Fruit fly (Drosophila melanogaster) whole organism, embryonic: ENCODE data around the gene ss.

ENCODE experiments used
- B-H1 ChIP-seq: fragments of 200-800 bp; sonication (Bioruptor generic); IDR thresholded peaks from 3 replicates; pipeline ENCODE4 v1.3.6; 2022; ENCODE audit warnings: missing biosample characterization, missing genetic modification characterization
- BEAF-32 ChIP-seq: fragments of 200-800 bp; sonication (Bioruptor generic); optimal IDR thresholded peaks from 3 replicates; lab custom pipeline; 2017; ENCODE audit warnings: missing biosample characterization, missing genetic modification characterization, mild to moderate bottlenecking, moderate library complexity, missing genetic modification reagents
- Bdp1 ChIP-seq: fragments of 200-800 bp; sonication (Bioruptor generic); optimal IDR thresholded peaks from 3 replicates; lab custom pipeline; 2016; ENCODE audit warnings: missing biosample characterization, missing genetic modification characterization
- Blimp-1 ChIP-seq: fragments of 200-800 bp; sonication (Bioruptor generic); optimal IDR thresholded peaks from 3 replicates; lab custom pipeline; 2018; ENCODE audit warnings: missing biosample characterization, missing genetic modification characterization, mild to moderate bottlenecking, moderate library complexity, missing genetic modification reagents
- BtbVII ChIP-seq: fragments of 200-800 bp; sonication (Bioruptor generic); optimal IDR thresholded peaks from 3 replicates; lab custom pipeline; 2017; ENCODE audit warnings: missing biosample characterization, mild to moderate bottlenecking, missing genetic modification characterization
- C15 ChIP-seq: fragments of 200-800 bp; sonication (Bioruptor generic); IDR thresholded peaks from 3 replicates; pipeline ENCODE4 v1.3.6; 2022; ENCODE audit warnings: missing biosample characterization, missing genetic modification characterization
- CG10979 ChIP-seq: fragments of 200-800 bp; sonication (Bioruptor generic); optimal IDR thresholded peaks from 2 replicates; lab custom pipeline; 2018; ENCODE audit warnings: missing biosample characterization, mild to moderate bottlenecking, missing genetic modification characterization, moderate library complexity
- CG11085 ChIP-seq: fragments of 200-800 bp; sonication (Bioruptor generic); IDR thresholded peaks from 2 replicates; pipeline ENCODE4 v1.3.6; 2022; ENCODE audit warnings: missing biosample characterization, missing genetic modification characterization
- CG11456 ChIP-seq: fragments of 200-800 bp; sonication (Bioruptor generic); IDR thresholded peaks from 3 replicates; pipeline ENCODE4 v1.3.6; 2022; ENCODE audit warnings: missing biosample characterization, missing genetic modification characterization
- CG12391 ChIP-seq: fragments of 200-800 bp; sonication (Bioruptor generic); optimal IDR thresholded peaks from 3 replicates; lab custom pipeline; 2018; ENCODE audit warnings: missing biosample characterization, mild to moderate bottlenecking, missing genetic modification characterization, moderate library complexity
- CG15601 ChIP-seq: fragments of 200-800 bp; sonication (Bioruptor generic); optimal IDR thresholded peaks from 3 replicates; lab custom pipeline; 2019; ENCODE audit warnings: missing biosample characterization, mild to moderate bottlenecking, missing genetic modification characterization, moderate library complexity
- CG17186 ChIP-seq: fragments of 200-800 bp; sonication (Bioruptor generic); optimal IDR thresholded peaks from 3 replicates; lab custom pipeline; 2017; ENCODE audit warnings: missing biosample characterization, missing genetic modification reagents, missing genetic modification characterization
- CG17361 ChIP-seq: fragments of 200-800 bp; sonication (Bioruptor generic); IDR thresholded peaks from 3 replicates; pipeline ENCODE4 v1.3.6; 2022; ENCODE audit warnings: missing biosample characterization, missing genetic modification characterization
- CG2129 ChIP-seq: fragments of 200-800 bp; sonication (Bioruptor generic); IDR thresholded peaks from 2 replicates; pipeline ENCODE4 v1.3.6; 2022; ENCODE audit warnings: missing biosample characterization, missing genetic modification characterization; ENCODE audit not compliant: partially characterized antibody
- CG2678 ChIP-seq: fragments of 200-800 bp; sonication (Bioruptor generic); optimal IDR thresholded peaks from 3 replicates; lab custom pipeline; 2019; ENCODE audit warnings: missing biosample characterization, mild to moderate bottlenecking, missing genetic modification characterization, moderate library complexity
- CG30020 ChIP-seq: fragments of 200-800 bp; optimal IDR thresholded peaks from 2 replicates; lab custom pipeline; 2019; ENCODE audit warnings: missing biosample characterization, mild to moderate bottlenecking, missing genetic modification characterization, moderate library complexity
- CG31365 ChIP-seq: fragments of 200-800 bp; sonication (Bioruptor generic); optimal IDR thresholded peaks from 2 replicates; lab custom pipeline; 2018; ENCODE audit warnings: missing biosample characterization, mild to moderate bottlenecking, missing genetic modification characterization
- CG34376 ChIP-seq: fragments of 200-800 bp; sonication (Bioruptor generic); optimal IDR thresholded peaks from 2 replicates; lab custom pipeline; 2018; ENCODE audit warnings: missing biosample characterization, mild to moderate bottlenecking, missing genetic modification characterization
- CG7357 ChIP-seq: fragments of 200-800 bp; sonication (Bioruptor generic); IDR thresholded peaks from 3 replicates; pipeline ENCODE4 v1.3.6; 2022; ENCODE audit warnings: missing biosample characterization, missing genetic modification characterization
- CG7556 ChIP-seq: fragments of 200-800 bp; sonication (Bioruptor generic); optimal IDR thresholded peaks from 2 replicates; lab custom pipeline; 2017; ENCODE audit warnings: missing biosample characterization, mild to moderate bottlenecking, missing genetic modification characterization
- CG8478 ChIP-seq: fragments of >200 bp; optimal IDR thresholded peaks from 2 replicates; lab custom pipeline; 2018
- CTCF ChIP-seq: fragments of 200-800 bp; sonication (Bioruptor generic); optimal IDR thresholded peaks from 2 replicates; lab custom pipeline; 2017; ENCODE audit warnings: missing biosample characterization, mild to moderate bottlenecking, missing genetic modification characterization, moderate library complexity
- CoRest ChIP-seq: fragments of 200-800 bp; sonication (Bioruptor generic); optimal IDR thresholded peaks from 3 replicates; lab custom pipeline; 2018; ENCODE audit warnings: missing biosample characterization, mild to moderate bottlenecking, missing genetic modification characterization, moderate library complexity
- D19A ChIP-seq: fragments of 200-800 bp; optimal IDR thresholded peaks from 3 replicates; lab custom pipeline; 2019; ENCODE audit warnings: missing biosample characterization, mild to moderate bottlenecking, missing genetic modification characterization, moderate library complexity
- E2f2 ChIP-seq: fragments of 200-800 bp; sonication (Bioruptor generic); IDR thresholded peaks from 2 replicates; pipeline ENCODE4 v1.3.6; 2022; ENCODE audit warnings: missing biosample characterization, missing genetic modification characterization
- Gug ChIP-seq: fragments of 200-800 bp; sonication (Bioruptor generic); IDR thresholded peaks from 4 replicates; pipeline ENCODE4 v1.3.6; 2022; ENCODE audit warnings: missing biosample characterization, missing genetic modification characterization
- Hey ChIP-seq: fragments of 200-800 bp; sonication (Bioruptor generic); optimal IDR thresholded peaks from 3 replicates; lab custom pipeline; 2018; ENCODE audit warnings: missing biosample characterization, mild to moderate bottlenecking, missing genetic modification characterization
- HmgD ChIP-seq: fragments of 200-800 bp; sonication (Bioruptor generic); optimal IDR thresholded peaks from 3 replicates; lab custom pipeline; 2016; ENCODE audit warnings: missing biosample characterization, missing genetic modification characterization
- Hr78 ChIP-seq, 2 experiments: fragments of 200-800 bp in 1 of 2; fragments of >200 bp in 1 of 2; sonication (Bioruptor generic) in 1 of 2; optimal IDR thresholded peaks; 2 replicates each; lab custom pipeline; 2017 to 2019; ENCODE audit warnings: missing biosample characterization in 2 of 2, missing genetic modification characterization in 2 of 2, mild to moderate bottlenecking in 1 of 2, moderate library complexity in 1 of 2
- Kr ChIP-seq: fragments of 200-800 bp; sonication (Bioruptor generic); optimal IDR thresholded peaks from 2 replicates; lab custom pipeline; 2017; ENCODE audit warnings: missing biosample characterization, mild to moderate bottlenecking, missing genetic modification characterization
- Meics ChIP-seq: fragments of 200-800 bp; sonication (Bioruptor generic); optimal IDR thresholded peaks from 2 replicates; lab custom pipeline; 2017; ENCODE audit warnings: missing biosample characterization, mild to moderate bottlenecking, missing genetic modification characterization
- Myb ChIP-seq: fragments of 200-800 bp; sonication (Bioruptor generic); optimal IDR thresholded peaks from 2 replicates; lab custom pipeline; 2016; ENCODE audit warnings: missing biosample characterization, missing genetic modification characterization
- Opbp ChIP-seq: fragments of 200-800 bp; sonication (Bioruptor generic); IDR thresholded peaks from 3 replicates; pipeline ENCODE4 v1.3.6; 2022; ENCODE audit warnings: missing biosample characterization, missing genetic modification characterization; ENCODE audit not compliant: partially characterized antibody
- PHDP ChIP-seq: fragments of 200-800 bp; sonication (Bioruptor generic); optimal IDR thresholded peaks from 3 replicates; lab custom pipeline; 2018; ENCODE audit warnings: missing biosample characterization, mild to moderate bottlenecking, missing genetic modification characterization, moderate library complexity
- Pdp1 ChIP-seq, 2 experiments: fragments of 200-800 bp; sonication (Bioruptor generic); optimal IDR thresholded peaks; 3 replicates each; lab custom pipeline; 2016; ENCODE audit warnings: missing biosample characterization in 2 of 2, missing genetic modification characterization in 2 of 2, mild to moderate bottlenecking in 1 of 2, moderate library complexity in 1 of 2
- Sox102F ChIP-seq: fragments of 200-800 bp; sonication (Bioruptor generic); optimal IDR thresholded peaks from 2 replicates; lab custom pipeline; 2018; ENCODE audit warnings: missing biosample characterization, mild to moderate bottlenecking, missing genetic modification characterization, moderate library complexity
- Spps ChIP-seq: fragments of 200-800 bp; sonication (Bioruptor generic); optimal IDR thresholded peaks from 2 replicates; lab custom pipeline; 2018; ENCODE audit warnings: missing biosample characterization, mild to moderate bottlenecking, missing genetic modification characterization
- Sry-β ChIP-seq: fragments of 200-800 bp; sonication (Bioruptor generic); optimal IDR thresholded peaks from 2 replicates; lab custom pipeline; 2018; ENCODE audit warnings: missing biosample characterization, mild to moderate bottlenecking, missing genetic modification characterization, moderate library complexity
- abd-A ChIP-seq: fragments of 200-800 bp; sonication (Bioruptor generic); optimal IDR thresholded peaks from 3 replicates; lab custom pipeline; 2019; ENCODE audit warnings: missing biosample characterization, mild to moderate bottlenecking, missing genetic modification characterization, moderate library complexity
- bab2 ChIP-seq: fragments of 200-800 bp; sonication (Bioruptor generic); optimal IDR thresholded peaks from 2 replicates; lab custom pipeline; 2016; ENCODE audit warnings: missing biosample characterization, missing genetic modification characterization
- dimm ChIP-seq: fragments of 200-800 bp; sonication (Bioruptor generic); IDR thresholded peaks from 2 replicates; pipeline ENCODE4 v1.3.6; 2022; ENCODE audit warnings: missing biosample characterization, missing genetic modification characterization
- fu2 ChIP-seq: fragments of 200-800 bp; sonication (Bioruptor generic); optimal IDR thresholded peaks from 2 replicates; lab custom pipeline; 2016; ENCODE audit warnings: missing biosample characterization, missing genetic modification characterization
- gcm ChIP-seq: fragments of 200-800 bp; sonication (Bioruptor generic); optimal IDR thresholded peaks from 2 replicates; lab custom pipeline; 2019; ENCODE audit warnings: missing biosample characterization, mild to moderate bottlenecking, missing genetic modification characterization, moderate library complexity
- gem ChIP-seq: fragments of 200-800 bp; sonication (Bioruptor generic); optimal IDR thresholded peaks from 2 replicates; lab custom pipeline; 2019; ENCODE audit warnings: missing biosample characterization, mild to moderate bottlenecking, missing genetic modification characterization, moderate library complexity
- lola ChIP-seq, 3 experiments: fragments of >200 bp in 2 of 3; fragments of 200-800 bp in 1 of 3; sonication (Bioruptor generic) in 1 of 3; optimal IDR thresholded peaks; 2 replicates each; lab custom pipeline; 2017 to 2019; ENCODE audit warnings: missing biosample characterization in 3 of 3, missing genetic modification characterization in 3 of 3, mild to moderate bottlenecking in 1 of 3, moderate library complexity in 1 of 3
- oc ChIP-seq: fragments of 200-800 bp; sonication (Bioruptor generic); optimal IDR thresholded peaks from 2 replicates; lab custom pipeline; 2018; ENCODE audit warnings: missing biosample characterization, mild to moderate bottlenecking, missing genetic modification characterization, moderate library complexity
- schlank ChIP-seq: fragments of 200-800 bp; sonication (Bioruptor generic); optimal IDR thresholded peaks from 2 replicates; lab custom pipeline; 2018; ENCODE audit warnings: missing biosample characterization, mild to moderate bottlenecking, missing genetic modification characterization
- sens ChIP-seq: fragments of 200-800 bp; sonication (Bioruptor generic); peaks from one replicate; lab custom pipeline; 2016; ENCODE audit warnings: missing biosample characterization, missing genetic modification characterization
- tap ChIP-seq: fragments of 200-800 bp; optimal IDR thresholded peaks from 3 replicates; lab custom pipeline; 2019; ENCODE audit warnings: missing biosample characterization, mild to moderate bottlenecking, missing genetic modification characterization, moderate library complexity
- zf30C ChIP-seq: fragments of 200-800 bp; sonication (Bioruptor generic); optimal IDR thresholded peaks from 3 replicates; lab custom pipeline; 2018; ENCODE audit warnings: missing biosample characterization, mild to moderate bottlenecking, missing genetic modification characterization

ss gene

dm6 chr3R:16336327-16337052 is 67.0 kb downstream of the ss start (continued):
- TF ChIP-seq BtbVII (GFP tag; lab: Kevin White, UChicago) (no peak), PHDP (tag; lab: Kevin White, UChicago) (no peak), gcm (GFP tag; lab: Kevin White, UChicago) (no peak), Sox102F (GFP tag; lab: Kevin White, UChicago) (peak; percentile 23), zf30C (no peak), CG11456 (GFP tag; lab: Robert Waterston, UW) (no peak), Opbp (GFP tag; lab: Robert Waterston, UW) (no peak), CG2678 (tag; lab: Kevin White, UChicago) (peak; percentile 33), oc (tag; lab: Kevin White, UChicago) (no peak), Kr (peak; percentile 98), BEAF-32 (GFP tag; lab: Kevin White, UChicago) (no peak), bab2 (GFP tag; lab: Kevin White, UChicago) (peak; percentile 11), CG34376 (GFP tag; lab: Kevin White, UChicago) (no peak), Meics (GFP tag; lab: Kevin White, UChicago) (peak; percentile 2), Pdp1 (GFP tag; optimal IDR thresholded peaks at IDR 0.05; lab: Kevin White, UChicago) (no peak), Spps (tag; lab: Kevin White, UChicago) (no peak), CG7556 (GFP tag; lab: Kevin White, UChicago) (peak; percentile 25), Hey (tag; lab: Kevin White, UChicago) (peak; percentile 26), CG30020 (no peak), dimm (GFP tag; lab: Robert Waterston, UW) (no peak), CG15601 (tag; lab: Kevin White, UChicago) (no peak), tap (tag; lab: Kevin White, UChicago) (no peak), sens (GFP tag; lab: Kevin White, UChicago) (peak; percentile 2), Myb (no peak), Blimp-1 (GFP tag; lab: Kevin White, UChicago) (no peak), CG7357 (GFP tag; lab: Robert Waterston, UW) (no peak), Gug (GFP tag; lab: Robert Waterston, UW) (no peak), lola (GFP tag; optimal IDR thresholded peaks at IDR 0.05; lab: Kevin White, UChicago) (peak in 1 of 3 experiments; percentile 27), CG10979 (tag; lab: Kevin White, UChicago) (peak; percentile 15), gem (tag; lab: Kevin White, UChicago) (peak; percentile 52), CG17186 (GFP tag; lab: Kevin White, UChicago) (no peak), abd-A (tag; lab: Kevin White, UChicago) (peak; percentile 35), CG2129 (GFP tag; lab: Robert Waterston, UW) (no peak), fu2 (GFP tag; lab: Kevin White, UChicago) (no peak), CG8478 (lab: Kevin White, UChicago) (no peak), C15 (GFP tag; lab: Robert Waterston, UW) (no peak), Bdp1 (GFP tag; lab: Kevin White, UChicago) (no peak), E2f2 (GFP tag; lab: Robert Waterston, UW) (no peak), HmgD (GFP tag; lab: Kevin White, UChicago) (no peak), Sry-β (GFP tag; lab: Kevin White, UChicago) (no peak), CTCF (GFP tag; lab: Kevin White, UChicago) (no peak), CG12391 (peak; percentile 38), Hr78 (GFP tag; optimal IDR thresholded peaks at IDR 0.05; lab: Kevin White, UChicago) (peak in 1 of 2 experiments; percentile 82), CG17361 (GFP tag; lab: Robert Waterston, UW) (peak; percentile 35; the same call in 1 of the 3 replicates), schlank (tag; lab: Kevin White, UChicago) (no peak), CG11085 (no peak), CG31365 (tag; lab: Kevin White, UChicago) (no peak), D19A (tag; lab: Kevin White, UChicago) (peak; percentile 96), CoRest (tag; lab: Kevin White, UChicago) (peak; percentile 14), B-H1 (no peak)
